Worm (Caenorhabditis elegans) whole organism, late embryonic: Measurements from ENCODE around the gene Y37B11A.3.
A peak's percentile ranks its signal among the peaks of the same experiment; 100 is the strongest.

ENCODE experiments used
- F13H6.1 ChIP-seq: sonication (generic microtip); optimal IDR thresholded peaks from 2 replicates; lab custom pipeline; 2016; ENCODE audit warnings: missing genetic modification characterization, missing compliant biosample characterization
- Y22D7AL.16 ChIP-seq: sonication (generic microtip); optimal IDR thresholded peaks from 2 replicates; lab custom pipeline; 2016; ENCODE audit warnings: missing genetic modification characterization, missing compliant biosample characterization
- ceh-2 ChIP-seq: sonication (generic microtip); optimal IDR thresholded peaks from 2 replicates; lab custom pipeline; 2016; ENCODE audit warnings: missing genotype, missing genetic modification characterization, missing compliant biosample characterization
- ceh-24 ChIP-seq: sonication (generic microtip); optimal IDR thresholded peaks from 2 replicates; lab custom pipeline; 2016; ENCODE audit warnings: mild to moderate bottlenecking, missing genetic modification characterization, missing compliant biosample characterization
- ceh-30 ChIP-seq: fragments of 150-350 bp; optimal IDR thresholded peaks from 2 replicates; lab custom pipeline; 2014; ENCODE audit warnings: missing biosample characterization, missing genetic modification characterization
- ceh-31 ChIP-seq: sonication (generic microtip); optimal IDR thresholded peaks from 2 replicates; lab custom pipeline; 2016; ENCODE audit warnings: missing genetic modification characterization, missing compliant biosample characterization
- elt-2 ChIP-seq: sonication (generic microtip); optimal IDR thresholded peaks from 2 replicates; lab custom pipeline; 2016; ENCODE audit warnings: missing genetic modification reagents, missing genetic modification characterization, missing compliant biosample characterization
- elt-4 ChIP-seq: sonication (generic microtip); optimal IDR thresholded peaks from 2 replicates; lab custom pipeline; 2016; ENCODE audit warnings: missing genetic modification characterization, missing compliant biosample characterization
- madf-2 ChIP-seq: sonication (generic microtip); optimal IDR thresholded peaks from 2 replicates; lab custom pipeline; 2017; ENCODE audit warnings: missing genetic modification characterization, missing compliant biosample characterization
- nhr-232 ChIP-seq: sonication (generic microtip); optimal IDR thresholded peaks from 2 replicates; lab custom pipeline; 2016; ENCODE audit warnings: missing genetic modification characterization, missing compliant biosample characterization
- sdc-2 ChIP-seq: sonication (generic microtip); optimal IDR thresholded peaks from 2 replicates; lab custom pipeline; 2016; ENCODE audit warnings: missing genotype, missing genetic modification characterization, missing compliant biosample characterization

The Y37B11A.3 gene

ce11 chrIII:5737708-5738107 lies 47.4 kb downstream of the Y37B11A.3 start, which contains the start of gene B0244.6:
B0244.6 (plus strand) TSS chrIII:5738008.
- TF ChIP-seq elt-2 (tag; lab: Kevin White, UChicago) (no peak), F13H6.1 (tag; lab: Kevin White, UChicago) (no peak), nhr-232 (tag; lab: Kevin White, UChicago) (no peak), elt-4 (tag; lab: Kevin White, UChicago) (no peak), ceh-2 (tag; lab: Kevin White, UChicago) (no peak), ceh-30 (tag; lab: Kevin White, UChicago) (no peak), ceh-24 (tag; lab: Kevin White, UChicago) (no peak), sdc-2 (no peak), Y22D7AL.16 (tag; lab: Kevin White, UChicago) (no peak), ceh-31 (tag; lab: Kevin White, UChicago) (no peak)

- TF ChIP-seq madf-2 (tag; lab: Kevin White, UChicago) (no peak), elt-2 (tag; lab: Kevin White, UChicago) (peak; percentile 73)
Measured at ce11 chrIII:5734905-5735304, 50.2 kb downstream of the Y37B11A.3 start, which contains the start of gene B0244.10. B0244.10 (plus strand) TSS chrIII:5735158.
